Worm (Caenorhabditis elegans): ENCODE data around the gene far-6.

ce11 chrIV:13342555-13342954 lies 14.4 kb downstream of the far-6 start, which contains the start of gene W02A2.5:
- TF ChIP-seq eor-1 (tag; optimal IDR thresholded peaks at IDR 0.05) (no peak), nhr-77 (tag; optimal IDR thresholded peaks at IDR 0.05) (no peak), skn-1 (tag; optimal IDR thresholded peaks at IDR 0.05) (no peak)
